Worm (Caenorhabditis elegans): ENCODE data around the gene zhit-2.

DNA sequence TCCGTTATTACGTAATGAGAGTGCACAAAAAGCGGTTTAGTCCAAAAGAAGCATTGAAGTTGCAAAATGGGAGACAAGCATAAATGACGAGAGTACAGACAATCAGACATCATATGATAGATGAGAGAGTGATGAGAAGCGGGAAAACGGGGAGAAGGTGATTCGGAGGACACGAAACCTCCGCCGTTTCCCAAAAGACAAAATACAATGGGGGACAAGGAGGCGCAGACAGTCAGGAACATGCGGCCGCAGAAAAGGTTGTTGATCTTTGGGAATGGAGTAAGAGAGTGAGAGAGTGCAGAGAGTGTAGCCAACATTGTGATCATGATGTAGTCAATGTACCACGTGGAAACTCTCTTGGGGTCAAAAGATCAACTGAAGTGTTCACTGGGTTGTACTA is 6.5 kb downstream of the zhit-2 start:
- no peak for TF ChIP-seq ama-1 (optimal IDR thresholded peaks at IDR 0.05)
- TF ChIP-seq ceh-36 (tag; optimal IDR thresholded peaks at IDR 0.05), result no peak
- no peak for TF ChIP-seq tbx-11 (GFP tag; IDR thresholded peaks at IDR 0.05)
